Fruit fly (Drosophila melanogaster): Measurements from ENCODE around the gene hdm.

The hdm gene

dm6 chrX:7968215-7968799, 48.4 kb upstream of the hdm start, which contains the start of gene sws (continued):
- TF ChIP-seq CG30431 (GFP tag; optimal IDR thresholded peaks at IDR 0.05) = no peak

dm6 chrX:7967848-7968143, 47.9 kb upstream of the hdm start:
- no peak for TF ChIP-seq Hmr (GFP tag; optimal IDR thresholded peaks at IDR 0.05)
- 0 out of 4 replicates have a peak, but pooled peaks have one; percentile 60 for TF ChIP-seq chinmo (GFP tag; IDR thresholded peaks at IDR 0.05; ENCODE audit: partially characterized antibody)
- TF ChIP-seq ttk (GFP tag; IDR thresholded peaks at IDR 0.05) = 0 out of 2 replicates have a peak, but pooled peaks have one; percentile 1
- TF ChIP-seq CG4360 (GFP tag; IDR thresholded peaks at IDR 0.05) = peak; percentile 65; the same call in 1 of the 2 replicates
- no peak for TF ChIP-seq CG4617 (GFP tag; optimal IDR thresholded peaks at IDR 0.05; ENCODE audit: borderline replicate concordance)
- TF ChIP-seq nmo (GFP tag; optimal IDR thresholded peaks at IDR 0.05) = no peak
- no peak for TF ChIP-seq Lpt (GFP tag; optimal IDR thresholded peaks at IDR 0.05)
- TF ChIP-seq pros (GFP tag; optimal IDR thresholded peaks at IDR 0.05) = peak; percentile 60
- TF ChIP-seq jumu (GFP tag; optimal IDR thresholded peaks at IDR 0.05) = no peak
- peak in 1 of 2 experiments; percentile 40 for TF ChIP-seq Trl (optimal IDR thresholded peaks at IDR 0.05)
- no peak for TF ChIP-seq Trl (GFP tag; optimal IDR thresholded peaks at IDR 0.05)
- TF ChIP-seq CG15479 (GFP tag; optimal IDR thresholded peaks at IDR 0.05) = peak; percentile 52
- peak in 1 of 2 experiments; percentile 52 for TF ChIP-seq Pdp1 (GFP tag; optimal IDR thresholded peaks at IDR 0.05)
- peak; percentile 6 for TF ChIP-seq nom (GFP tag; optimal IDR thresholded peaks at IDR 0.05)

- TF ChIP-seq HLH3B (GFP tag; IDR thresholded peaks at IDR 0.05) = no peak
- TF ChIP-seq Taf1 (GFP tag; IDR thresholded peaks at IDR 0.05) = no peak
- TF ChIP-seq Xrp1 (GFP tag; IDR thresholded peaks at IDR 0.05) = 0 out of 2 replicates have a peak, but pooled peaks have one; percentile 24
- peak; percentile 22; the same call in 1 of the 2 replicates for TF ChIP-seq Rfx (GFP tag; IDR thresholded peaks at IDR 0.05)
- TF ChIP-seq Trl (optimal IDR thresholded peaks at IDR 0.05) = peak; percentile 10 to 63
- no peak for TF ChIP-seq Trl (GFP tag; optimal IDR thresholded peaks at IDR 0.05)
- TF ChIP-seq CG2712 (tag; optimal IDR thresholded peaks at IDR 0.05) = no peak
- TF ChIP-seq CG14667 (GFP tag; IDR thresholded peaks at IDR 0.05) = no peak
- TF ChIP-seq gce (GFP tag; IDR thresholded peaks at IDR 0.05) = no peak
- TF ChIP-seq NC2β (GFP tag; optimal IDR thresholded peaks at IDR 0.05) = no peak
- TF ChIP-seq ttk (GFP tag; IDR thresholded peaks at IDR 0.05) = 0 out of 2 replicates have a peak, but pooled peaks have one; percentile 27
- no peak for TF ChIP-seq CG14965 (GFP tag; optimal IDR thresholded peaks at IDR 0.05; ENCODE audit: borderline replicate concordance)
- TF ChIP-seq dysf (GFP tag; IDR thresholded peaks at IDR 0.05) = 0 out of 3 replicates have a peak, but pooled peaks have one; percentile 10
- TF ChIP-seq ind (GFP tag; optimal IDR thresholded peaks at IDR 0.05) = no peak
- no peak for TF ChIP-seq CG10565 (GFP tag; optimal IDR thresholded peaks at IDR 0.05)
- no peak for TF ChIP-seq hth (optimal IDR thresholded peaks at IDR 0.05)
- no peak for TF ChIP-seq CG8281 (tag; optimal IDR thresholded peaks at IDR 0.05)
- no peak for TF ChIP-seq cato (GFP tag; optimal IDR thresholded peaks at IDR 0.05; ENCODE audit: borderline replicate concordance)
- no peak for TF ChIP-seq D (optimal IDR thresholded peaks at IDR 0.05)
- TF ChIP-seq D (GFP tag; optimal IDR thresholded peaks at IDR 0.05) = peak; percentile 5
- TF ChIP-seq bab2 (GFP tag; optimal IDR thresholded peaks at IDR 0.05) = no peak
- TF ChIP-seq ewg (GFP tag; optimal IDR thresholded peaks at IDR 0.05) = peak; percentile 4
- 0 out of 3 replicates have a peak, but pooled peaks have one; percentile 16 for TF ChIP-seq CG6791 (GFP tag; IDR thresholded peaks at IDR 0.05; ENCODE audit: partially characterized antibody)
- TF ChIP-seq CG1603 (tag; optimal IDR thresholded peaks at IDR 0.05) = no peak
- no peak for TF ChIP-seq CG12155 (GFP tag; optimal IDR thresholded peaks at IDR 0.05)
- TF ChIP-seq CG1832 (GFP tag; optimal IDR thresholded peaks at IDR 0.05) = peak; percentile 73
- TF ChIP-seq CG8290 (GFP tag; optimal IDR thresholded peaks at IDR 0.05) = no peak
- peak in 1 of 2 experiments; percentile 59 for TF ChIP-seq CG8290 (tag; optimal IDR thresholded peaks at IDR 0.05)
- no peak for TF ChIP-seq psq (GFP tag; optimal IDR thresholded peaks at IDR 0.05)
- TF ChIP-seq stwl (tag; optimal IDR thresholded peaks at IDR 0.05) = no peak
- TF ChIP-seq gfzf (GFP tag; optimal IDR thresholded peaks at IDR 0.05) = no peak
- no peak for TF ChIP-seq CG1792 (GFP tag; optimal IDR thresholded peaks at IDR 0.05)
- TF ChIP-seq jigr1 (GFP tag; IDR thresholded peaks at IDR 0.05) = no peak
- no peak for TF ChIP-seq CG3065 (GFP tag; optimal IDR thresholded peaks at IDR 0.05)
Observed at dm6 chrX:7967052-7967847, 47.3 kb upstream of the hdm start.
